Fruit fly (Drosophila melanogaster) whole organism, embryonic: Measurements from ENCODE around the gene CG2865.
A peak's percentile ranks its signal among the peaks of the same experiment; 100 is the strongest.

Experiments
- CG10565 ChIP-seq: fragments of 200-800 bp; sonication (Bioruptor generic); optimal IDR thresholded peaks from 3 replicates; lab custom pipeline; 2016; ENCODE audit warnings: missing biosample characterization, mild to moderate bottlenecking, missing genetic modification characterization
- CG11247 ChIP-seq: fragments of 200-800 bp; sonication (Bioruptor generic); IDR thresholded peaks from 2 replicates; pipeline ENCODE4 v1.3.6; 2022; ENCODE audit warnings: missing biosample characterization, missing genetic modification characterization
- CG12155 ChIP-seq: fragments of 200-800 bp; sonication (Bioruptor generic); optimal IDR thresholded peaks from 3 replicates; lab custom pipeline; 2016; ENCODE audit warnings: missing biosample characterization, missing genetic modification characterization
- CG12236 ChIP-seq: fragments of 200-800 bp; sonication (Bioruptor generic); optimal IDR thresholded peaks from 2 replicates; lab custom pipeline; 2016; ENCODE audit warnings: missing biosample characterization, missing genetic modification characterization
- CG12744 ChIP-seq: fragments of 200-800 bp; sonication (Bioruptor generic); optimal IDR thresholded peaks from 2 replicates; lab custom pipeline; 2016; ENCODE audit warnings: missing biosample characterization, missing genetic modification characterization
- CG13123 ChIP-seq: fragments of 200-800 bp; sonication (Bioruptor generic); optimal IDR thresholded peaks from 2 replicates; lab custom pipeline; 2016; ENCODE audit warnings: missing biosample characterization, missing genetic modification characterization
- CG13775 ChIP-seq: fragments of 200-800 bp; sonication (Bioruptor generic); optimal IDR thresholded peaks from 3 replicates; lab custom pipeline; 2017; ENCODE audit warnings: missing biosample characterization, mild to moderate bottlenecking, missing genetic modification characterization
- CG13894 ChIP-seq: fragments of 200-800 bp; sonication (Bioruptor generic); optimal IDR thresholded peaks from 3 replicates; lab custom pipeline; 2018; ENCODE audit warnings: missing biosample characterization, mild to moderate bottlenecking, missing genetic modification characterization, moderate library complexity
- CG14710 ChIP-seq: fragments of 200-800 bp; sonication (Bioruptor generic); optimal IDR thresholded peaks from 3 replicates; lab custom pipeline; 2019; ENCODE audit warnings: missing biosample characterization, mild to moderate bottlenecking, missing genetic modification characterization, moderate library complexity
- CG2129 ChIP-seq: fragments of 200-800 bp; sonication (Bioruptor generic); IDR thresholded peaks from 2 replicates; pipeline ENCODE4 v1.3.6; 2022; ENCODE audit warnings: missing biosample characterization, missing genetic modification characterization; ENCODE audit not compliant: partially characterized antibody
- CG2678 ChIP-seq: fragments of 200-800 bp; sonication (Bioruptor generic); optimal IDR thresholded peaks from 3 replicates; lab custom pipeline; 2019; ENCODE audit warnings: missing biosample characterization, mild to moderate bottlenecking, missing genetic modification characterization, moderate library complexity
- CG30020 ChIP-seq: fragments of 200-800 bp; optimal IDR thresholded peaks from 2 replicates; lab custom pipeline; 2019; ENCODE audit warnings: missing biosample characterization, mild to moderate bottlenecking, missing genetic modification characterization, moderate library complexity
- CG30403 ChIP-seq: fragments of 200-800 bp; sonication (Bioruptor generic); optimal IDR thresholded peaks from 3 replicates; lab custom pipeline; 2016; ENCODE audit warnings: missing biosample characterization, missing genetic modification characterization
- CG31224 ChIP-seq: fragments of 200-800 bp; sonication (Bioruptor generic); IDR thresholded peaks from 2 replicates; pipeline ENCODE4 v1.3.6; 2022; ENCODE audit warnings: missing biosample characterization, missing genetic modification characterization
- CG7372 ChIP-seq: fragments of 200-800 bp; sonication (Bioruptor generic); IDR thresholded peaks from 2 replicates; pipeline ENCODE4 v1.3.6; 2022; ENCODE audit warnings: missing biosample characterization, missing genetic modification characterization
- CG8089 ChIP-seq: fragments of 200-800 bp; sonication (Bioruptor generic); optimal IDR thresholded peaks from 3 replicates; lab custom pipeline; 2016; ENCODE audit warnings: missing biosample characterization, missing genetic modification characterization
- Camta ChIP-seq: fragments of 200-800 bp; sonication (Bioruptor generic); optimal IDR thresholded peaks from 2 replicates; lab custom pipeline; 2016; ENCODE audit warnings: missing biosample characterization, missing genetic modification characterization
- Dp ChIP-seq: fragments of 200-800 bp; sonication (Bioruptor generic); optimal IDR thresholded peaks from 2 replicates; lab custom pipeline; 2018; ENCODE audit warnings: missing biosample characterization, mild to moderate bottlenecking, missing genetic modification characterization, moderate library complexity
- Drgx ChIP-seq: fragments of 200-800 bp; sonication (Bioruptor generic); IDR thresholded peaks from 2 replicates; pipeline ENCODE4 v1.3.6; 2022; ENCODE audit warnings: missing biosample characterization, missing genetic modification characterization
- Ets65A ChIP-seq: fragments of 200-800 bp; sonication (Bioruptor generic); peaks from one replicate; lab custom pipeline; 2016; ENCODE audit warnings: missing biosample characterization, missing genetic modification characterization
- Gsc ChIP-seq: fragments of 200-800 bp; sonication (Bioruptor generic); IDR thresholded peaks from 2 replicates; pipeline ENCODE4 v1.3.6; 2022; ENCODE audit warnings: missing biosample characterization, missing genetic modification characterization
- HLH3B ChIP-seq: fragments of 200-800 bp; sonication (Bioruptor generic); IDR thresholded peaks from 2 replicates; pipeline ENCODE4 v1.3.6; 2022; ENCODE audit warnings: missing biosample characterization, missing genetic modification characterization
- Hey ChIP-seq: fragments of 200-800 bp; sonication (Bioruptor generic); optimal IDR thresholded peaks from 3 replicates; lab custom pipeline; 2018; ENCODE audit warnings: missing biosample characterization, mild to moderate bottlenecking, missing genetic modification characterization
- HmgZ ChIP-seq: fragments of 200-800 bp; sonication (Bioruptor generic); optimal IDR thresholded peaks from 2 replicates; lab custom pipeline; 2018; ENCODE audit warnings: missing biosample characterization, mild to moderate bottlenecking, missing genetic modification characterization
- NC2β ChIP-seq: fragments of 200-800 bp; sonication (Bioruptor generic); optimal IDR thresholded peaks from 2 replicates; lab custom pipeline; 2016; ENCODE audit warnings: missing biosample characterization, missing genetic modification characterization
- Sry-β ChIP-seq: fragments of 200-800 bp; sonication (Bioruptor generic); optimal IDR thresholded peaks from 2 replicates; lab custom pipeline; 2018; ENCODE audit warnings: missing biosample characterization, mild to moderate bottlenecking, missing genetic modification characterization, moderate library complexity
- ab ChIP-seq: fragments of 200-800 bp; sonication (Bioruptor generic); optimal IDR thresholded peaks from 2 replicates; lab custom pipeline; 2016; ENCODE audit warnings: missing biosample characterization, missing genetic modification characterization
- ara ChIP-seq: fragments of 200-800 bp; sonication (Bioruptor generic); IDR thresholded peaks from 2 replicates; pipeline ENCODE4 v1.3.6; 2022; ENCODE audit warnings: missing biosample characterization, missing genetic modification characterization
- ash1 ChIP-seq: fragments of 200-800 bp; sonication (Bioruptor generic); optimal IDR thresholded peaks from 2 replicates; lab custom pipeline; 2018; ENCODE audit warnings: missing biosample characterization, mild to moderate bottlenecking, missing genetic modification characterization
- bab2 ChIP-seq: fragments of 200-800 bp; sonication (Bioruptor generic); optimal IDR thresholded peaks from 2 replicates; lab custom pipeline; 2016; ENCODE audit warnings: missing biosample characterization, missing genetic modification characterization
- bcd ChIP-seq: fragments of 200-800 bp; sonication (Bioruptor generic); optimal IDR thresholded peaks from 2 replicates; lab custom pipeline; 2017; ENCODE audit warnings: missing biosample characterization, mild to moderate bottlenecking, missing genetic modification characterization
- ci ChIP-seq: fragments of 200-800 bp; sonication (Bioruptor generic); IDR thresholded peaks from 3 replicates; pipeline ENCODE4 v1.3.6; 2022; ENCODE audit warnings: missing biosample characterization, missing genetic modification characterization
- cwo ChIP-seq: fragments of 200-800 bp; sonication (Bioruptor generic); optimal IDR thresholded peaks from 3 replicates; lab custom pipeline; 2017; ENCODE audit warnings: missing biosample characterization, missing genetic modification characterization, mild to moderate bottlenecking, moderate library complexity, missing genetic modification reagents
- da ChIP-seq: fragments of 200-800 bp; sonication (Bioruptor generic); optimal IDR thresholded peaks from 2 replicates; lab custom pipeline; 2016; ENCODE audit warnings: missing biosample characterization, missing genetic modification characterization
- disco-r ChIP-seq: fragments of 200-800 bp; sonication (Bioruptor generic); optimal IDR thresholded peaks from 2 replicates; lab custom pipeline; 2016; ENCODE audit warnings: missing biosample characterization, missing genetic modification characterization
- dm ChIP-seq: fragments of 200-800 bp; sonication (Bioruptor generic); optimal IDR thresholded peaks from 3 replicates; lab custom pipeline; 2016; ENCODE audit warnings: missing biosample characterization, missing genetic modification characterization
- dmrt11E ChIP-seq: fragments of 200-800 bp; sonication (Bioruptor generic); optimal IDR thresholded peaks from 3 replicates; lab custom pipeline; 2018; ENCODE audit warnings: missing biosample characterization, mild to moderate bottlenecking, missing genetic modification characterization, moderate library complexity
- dpn ChIP-seq, 2 experiments: fragments of 200-800 bp; sonication (Bioruptor generic); optimal IDR thresholded peaks; 3 replicates each; lab custom pipeline; 2016; ENCODE audit warnings: missing biosample characterization in 2 of 2, missing genetic modification characterization in 2 of 2
- ftz-f1 ChIP-seq: fragments of 200-800 bp; sonication (Bioruptor generic); optimal IDR thresholded peaks from 2 replicates; lab custom pipeline; 2016; ENCODE audit warnings: missing biosample characterization, missing genetic modification characterization
- gce ChIP-seq: fragments of 200-800 bp; sonication (Bioruptor generic); IDR thresholded peaks from 3 replicates; pipeline ENCODE4 v1.3.6; 2022; ENCODE audit warnings: missing biosample characterization, missing genetic modification characterization
- gro ChIP-seq: fragments of 200-800 bp; sonication (Bioruptor generic); optimal IDR thresholded peaks from 2 replicates; lab custom pipeline; 2016; ENCODE audit warnings: missing biosample characterization, missing genetic modification characterization
- hth ChIP-seq: fragments of >200 bp; optimal IDR thresholded peaks from 2 replicates; lab custom pipeline; 2017; ENCODE audit warnings: inconsistent platforms
- oc ChIP-seq: fragments of 200-800 bp; sonication (Bioruptor generic); optimal IDR thresholded peaks from 2 replicates; lab custom pipeline; 2018; ENCODE audit warnings: missing biosample characterization, mild to moderate bottlenecking, missing genetic modification characterization, moderate library complexity
- odd ChIP-seq: fragments of 200-800 bp; sonication (Bioruptor generic); optimal IDR thresholded peaks from 2 replicates; lab custom pipeline; 2017; ENCODE audit warnings: missing biosample characterization, mild to moderate bottlenecking, missing genetic modification characterization
- ro ChIP-seq: fragments of 200-800 bp; sonication (Bioruptor generic); IDR thresholded peaks from 2 replicates; pipeline ENCODE4 v1.3.6; 2022; ENCODE audit warnings: missing biosample characterization, missing genetic modification characterization
- sna ChIP-seq: fragments of 200-800 bp; sonication (Bioruptor generic); IDR thresholded peaks from 2 replicates; pipeline ENCODE4 v1.3.6; 2022; ENCODE audit warnings: missing biosample characterization, missing genetic modification characterization; ENCODE audit not compliant: partially characterized antibody
- ssp ChIP-seq: fragments of 200-800 bp; sonication (Bioruptor generic); IDR thresholded peaks from 2 replicates; pipeline ENCODE4 v1.3.6; 2022; ENCODE audit warnings: missing biosample characterization, missing genetic modification characterization
- tna ChIP-seq: fragments of 200-800 bp; sonication (Bioruptor generic); IDR thresholded peaks from 2 replicates; pipeline ENCODE4 v1.3.6; 2022; ENCODE audit warnings: missing biosample characterization, missing genetic modification characterization; ENCODE audit not compliant: partially characterized antibody
- vnd ChIP-seq: fragments of 200-800 bp; sonication (Bioruptor generic); IDR thresholded peaks from 3 replicates; pipeline ENCODE4 v1.3.6; 2022; ENCODE audit warnings: missing biosample characterization, missing genetic modification characterization; ENCODE audit not compliant: partially characterized antibody
- wek ChIP-seq: fragments of 200-800 bp; sonication (Bioruptor generic); optimal IDR thresholded peaks from 3 replicates; lab custom pipeline; 2018; ENCODE audit warnings: missing biosample characterization, mild to moderate bottlenecking, missing genetic modification characterization, moderate library complexity
- zfh2 ChIP-seq: fragments of 200-800 bp; sonication (Bioruptor generic); optimal IDR thresholded peaks from 2 replicates; lab custom pipeline; 2016; ENCODE audit warnings: missing biosample characterization, missing genetic modification characterization

CG2865 gene

DNA sequence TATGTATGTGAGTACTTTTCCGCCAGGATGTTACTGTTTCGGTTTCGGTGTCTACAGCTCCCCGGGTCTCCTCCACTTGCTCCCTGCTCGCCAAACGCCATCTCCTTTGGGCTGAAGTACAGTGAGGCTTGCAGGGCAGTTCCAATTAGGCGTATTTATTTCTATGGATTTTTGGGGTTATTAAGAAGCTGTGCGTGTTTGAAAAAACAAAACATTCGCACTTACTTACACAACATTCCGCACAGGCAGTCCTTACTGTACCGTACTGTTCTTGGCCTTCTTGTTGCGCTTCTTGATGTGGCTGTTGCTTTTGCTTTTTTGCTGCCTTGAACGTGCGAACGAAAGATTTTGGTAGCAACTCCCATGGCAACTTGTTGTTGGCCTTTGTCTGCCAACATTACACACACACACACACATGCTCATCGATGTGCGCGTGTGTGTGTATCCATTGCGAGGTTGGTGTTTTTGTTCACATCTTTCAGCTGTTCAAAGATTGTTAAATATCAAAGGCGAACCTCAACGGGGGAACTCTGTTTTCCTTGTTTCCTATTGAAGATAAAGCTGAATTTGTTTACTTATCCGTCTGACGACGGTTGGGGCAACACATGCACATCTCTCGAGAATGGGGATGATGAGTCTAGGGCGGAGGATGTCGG is 28.8 kb upstream of the CG2865 start (continued):
- no peak for TF ChIP-seq hth (lab: Kevin White, UChicago)
- no peak for TF ChIP-seq ro
- peak; percentile 44 to 66 for TF ChIP-seq dpn (GFP tag; optimal IDR thresholded peaks at IDR 0.05; lab: Kevin White, UChicago)
- TF ChIP-seq Camta, result no peak
- TF ChIP-seq NC2β (GFP tag; lab: Kevin White, UChicago), result peak; percentile 42
- no peak for TF ChIP-seq da (GFP tag; lab: Kevin White, UChicago)
- TF ChIP-seq CG13894 (tag; lab: Kevin White, UChicago), result no peak
- no peak; the same call in 2 of the 3 replicates for TF ChIP-seq gce (GFP tag; lab: Robert Waterston, UW)
- TF ChIP-seq CG31224 (GFP tag; lab: Robert Waterston, UW), result no peak
- no peak for TF ChIP-seq odd
- TF ChIP-seq wek (GFP tag; lab: Kevin White, UChicago), result no peak
- TF ChIP-seq oc (tag; lab: Kevin White, UChicago), result no peak
- TF ChIP-seq Drgx (GFP tag; lab: Robert Waterston, UW), result peak; percentile 58; the same call in 1 of the 2 replicates
- no peak for TF ChIP-seq CG30020 (tag; lab: Kevin White, UChicago)
- no peak for TF ChIP-seq CG13123 (GFP tag; lab: Kevin White, UChicago)
- TF ChIP-seq Sry-β (GFP tag; lab: Kevin White, UChicago), result no peak
- peak; percentile 45 for TF ChIP-seq gro
- TF ChIP-seq CG8089 (GFP tag; lab: Kevin White, UChicago), result no peak
- TF ChIP-seq Ets65A (GFP tag; lab: Kevin White, UChicago), result peak; percentile 91
- TF ChIP-seq cwo (GFP tag; lab: Kevin White, UChicago), result peak; percentile 5
- TF ChIP-seq dm (GFP tag; lab: Kevin White, UChicago), result no peak
- TF ChIP-seq bab2, result peak; percentile 66
- TF ChIP-seq ftz-f1, result no peak
- TF ChIP-seq ci (GFP tag; lab: Robert Waterston, UW), result peak; percentile 82
- TF ChIP-seq CG10565 (GFP tag; lab: Kevin White, UChicago), result no peak
- TF ChIP-seq ab, result no peak
- no peak for TF ChIP-seq Hey (tag; lab: Kevin White, UChicago)
- TF ChIP-seq CG12155 (GFP tag; lab: Kevin White, UChicago), result peak; percentile 56
- TF ChIP-seq dmrt11E, result peak; percentile 54
- TF ChIP-seq sna (GFP tag; lab: Robert Waterston, UW), result no peak
- TF ChIP-seq HLH3B (GFP tag; lab: Robert Waterston, UW), result peak; percentile 60; the same call in 1 of the 2 replicates
- peak; percentile 39 for TF ChIP-seq HmgZ (tag; lab: Kevin White, UChicago)
- peak; percentile 6 for TF ChIP-seq bcd
- peak; percentile 22 for TF ChIP-seq disco-r (GFP tag; lab: Kevin White, UChicago)
- no peak for TF ChIP-seq CG12744 (GFP tag; lab: Kevin White, UChicago)
- no peak for TF ChIP-seq Dp (GFP tag; lab: Kevin White, UChicago)
- TF ChIP-seq CG12236 (GFP tag; lab: Kevin White, UChicago), result no peak
- TF ChIP-seq ash1, result no peak
- peak; percentile 35 for TF ChIP-seq CG13775 (GFP tag; lab: Kevin White, UChicago)
- TF ChIP-seq tna (GFP tag; lab: Robert Waterston, UW), result no peak
- TF ChIP-seq ara, result peak; percentile 65
- no peak for TF ChIP-seq vnd (GFP tag; lab: Robert Waterston, UW)
- TF ChIP-seq CG7372 (GFP tag; lab: Robert Waterston, UW), result 0 out of 2 replicates have a peak, but pooled peaks have one; percentile 43
- TF ChIP-seq ssp (GFP tag; lab: Robert Waterston, UW), result peak; percentile 61
- peak; percentile 49 for TF ChIP-seq CG30403
- TF ChIP-seq CG2678 (tag; lab: Kevin White, UChicago), result peak; percentile 39
- no peak for TF ChIP-seq CG14710 (tag; lab: Kevin White, UChicago)
- TF ChIP-seq zfh2 (GFP tag; lab: Kevin White, UChicago), result peak; percentile 39
- TF ChIP-seq CG11247 (GFP tag; lab: Robert Waterston, UW), result peak; percentile 58
- no peak for TF ChIP-seq Gsc (GFP tag; lab: Robert Waterston, UW)
- no peak for TF ChIP-seq CG2129 (GFP tag; lab: Robert Waterston, UW)
